Worm (Caenorhabditis elegans) whole organism, L4 larva: ENCODE data around the gene Y57A10A.29.

Experiments used
- F49E8.2 ChIP-seq: sonication (generic microtip); optimal IDR thresholded peaks from 2 replicates; lab custom pipeline; 2016; ENCODE audit warnings: missing compliant biosample characterization, mild to moderate bottlenecking, missing genetic modification characterization, borderline replicate concordance
- ZK546.5 ChIP-seq, 2 experiments: sonication (generic microtip); optimal IDR thresholded peaks; 2 replicates each; lab custom pipeline; 2017; ENCODE audit warnings: missing biosample characterization in 2 of 2, missing genetic modification characterization in 2 of 2
- ceh-20 ChIP-seq: fragments of 200-800 bp; sonication (Bioruptor generic); IDR thresholded peaks from 2 replicates; pipeline ENCODE4 v1.3.6; 2022; ENCODE audit warnings: missing genetic modification reagents, missing genetic modification characterization, missing compliant biosample characterization
- fos-1 ChIP-seq: fragments of 150-350 bp; optimal IDR thresholded peaks from 2 replicates; lab custom pipeline; 2014; ENCODE audit warnings: missing biosample characterization, missing genetic modification characterization
- hmg-1.1 ChIP-seq: fragments of 200-800 bp; sonication (Bioruptor generic); IDR thresholded peaks from 2 replicates; pipeline ENCODE4 v1.3.6; 2022; ENCODE audit warnings: missing genetic modification reagents, missing genetic modification characterization, missing compliant biosample characterization
- nhr-28 ChIP-seq: fragments of 150-350 bp; optimal IDR thresholded peaks from 2 replicates; lab custom pipeline; 2014; ENCODE audit warnings: missing biosample characterization, missing genetic modification characterization
- tra-1 ChIP-seq: fragments of 200-800 bp; sonication (Bioruptor generic); IDR thresholded peaks from 2 replicates; pipeline ENCODE4 v1.3.6; 2022; ENCODE audit warnings: missing genetic modification reagents, missing genetic modification characterization, missing compliant biosample characterization
- vab-7 ChIP-seq: fragments of 200-800 bp; sonication (Bioruptor generic); IDR thresholded peaks from 2 replicates; pipeline ENCODE4 v1.3.6; 2022; ENCODE audit warnings: missing genetic modification reagents, missing genetic modification characterization, missing compliant biosample characterization

ce11 chrII:12242551-12242950, 36.8 kb upstream of the Y57A10A.29 start, which contains the start of gene Y57A10A.24:
- TF ChIP-seq tra-1 (GFP tag; lab: Robert Waterston, UW) (no peak), vab-7 (GFP tag; lab: Robert Waterston, UW) (no peak), ZK546.5 (tag; optimal IDR thresholded peaks at IDR 0.05; lab: Kevin White, UChicago) (no peak), hmg-1.1 (GFP tag; lab: Robert Waterston, UW) (no peak), nhr-28 (tag; lab: Kevin White, UChicago) (no peak), fos-1 (tag; lab: Kevin White, UChicago) (no peak), F49E8.2 (tag; lab: Kevin White, UChicago) (no peak), ceh-20 (no peak)
